Fruit fly (Drosophila melanogaster) whole organism, embryonic: ENCODE data around the gene CG14817.

Experiments used
- Aef1 ChIP-seq: fragments of 200-800 bp; sonication (Bioruptor generic); IDR thresholded peaks from 3 replicates; pipeline ENCODE4 v1.3.6; 2022; ENCODE audit warnings: missing biosample characterization, missing genetic modification characterization
- Bteb2 ChIP-seq: fragments of 200-800 bp; sonication (Bioruptor generic); optimal IDR thresholded peaks from 2 replicates; lab custom pipeline; 2016; ENCODE audit warnings: missing biosample characterization, missing genetic modification characterization
- CG10366 ChIP-seq: fragments of 200-800 bp; sonication (Bioruptor generic); IDR thresholded peaks from 2 replicates; pipeline ENCODE4 v1.3.6; 2022; ENCODE audit warnings: missing biosample characterization, missing genetic modification characterization
- CG12659 ChIP-seq: fragments of 200-800 bp; sonication (Bioruptor generic); optimal IDR thresholded peaks from 3 replicates; lab custom pipeline; 2017; ENCODE audit warnings: mild to moderate bottlenecking, missing biosample characterization, missing genetic modification reagents, missing genetic modification characterization
- CG12769 ChIP-seq: fragments of 200-800 bp; sonication (Bioruptor generic); optimal IDR thresholded peaks from 2 replicates; lab custom pipeline; 2019; ENCODE audit warnings: missing biosample characterization, mild to moderate bottlenecking, missing genetic modification characterization, moderate library complexity
- CG17829 ChIP-seq: fragments of 200-800 bp; optimal IDR thresholded peaks from 2 replicates; lab custom pipeline; 2019; ENCODE audit warnings: missing biosample characterization, mild to moderate bottlenecking, missing genetic modification characterization, moderate library complexity
- CG1832 ChIP-seq: fragments of 200-800 bp; sonication (Bioruptor generic); optimal IDR thresholded peaks from 2 replicates; lab custom pipeline; 2017; ENCODE audit warnings: missing biosample characterization, mild to moderate bottlenecking, missing genetic modification characterization, inconsistent platforms
- CG18599 ChIP-seq: fragments of 200-800 bp; sonication (Bioruptor generic); optimal IDR thresholded peaks from 3 replicates; lab custom pipeline; 2017; ENCODE audit warnings: missing biosample characterization, missing genetic modification characterization, mild to moderate bottlenecking, moderate library complexity, missing genetic modification reagents
- CG2116 ChIP-seq: fragments of 200-800 bp; sonication (Bioruptor generic); optimal IDR thresholded peaks from 3 replicates; lab custom pipeline; 2018; ENCODE audit warnings: missing biosample characterization, mild to moderate bottlenecking, missing genetic modification characterization
- CG2712 ChIP-seq: fragments of 200-800 bp; optimal IDR thresholded peaks from 3 replicates; lab custom pipeline; 2019; ENCODE audit warnings: missing biosample characterization, mild to moderate bottlenecking, missing genetic modification characterization, moderate library complexity
- CG2875 ChIP-seq: fragments of 200-800 bp; sonication (Bioruptor generic); optimal IDR thresholded peaks from 2 replicates; lab custom pipeline; 2017; ENCODE audit warnings: missing biosample characterization, mild to moderate bottlenecking, missing genetic modification characterization, missing genetic modification reagents
- CG3163 ChIP-seq: fragments of 200-800 bp; sonication (Bioruptor generic); optimal IDR thresholded peaks from 3 replicates; lab custom pipeline; 2016; ENCODE audit warnings: missing biosample characterization, missing genetic modification characterization
- CG32767 ChIP-seq: fragments of 200-800 bp; sonication (Bioruptor generic); IDR thresholded peaks from 2 replicates; pipeline ENCODE4 v1.3.6; 2022; ENCODE audit warnings: missing biosample characterization, missing genetic modification characterization
- CG34376 ChIP-seq: fragments of 200-800 bp; sonication (Bioruptor generic); optimal IDR thresholded peaks from 2 replicates; lab custom pipeline; 2018; ENCODE audit warnings: missing biosample characterization, mild to moderate bottlenecking, missing genetic modification characterization
- CG4360 ChIP-seq: fragments of 200-800 bp; sonication (Bioruptor generic); IDR thresholded peaks from 2 replicates; pipeline ENCODE4 v1.3.6; 2022; ENCODE audit warnings: missing biosample characterization, missing genetic modification characterization
- CG4617 ChIP-seq: fragments of 200-800 bp; sonication (Bioruptor generic); optimal IDR thresholded peaks from 3 replicates; lab custom pipeline; 2016; ENCODE audit warnings: missing biosample characterization, missing genetic modification characterization, borderline replicate concordance
- CG9609 ChIP-seq: fragments of 200-800 bp; sonication (Bioruptor generic); optimal IDR thresholded peaks from 3 replicates; lab custom pipeline; 2016; ENCODE audit warnings: missing biosample characterization, missing genetic modification characterization
- Dbx ChIP-seq: fragments of 200-800 bp; sonication (Bioruptor generic); IDR thresholded peaks from 3 replicates; pipeline ENCODE4 v1.3.6; 2022; ENCODE audit warnings: missing biosample characterization, missing genetic modification characterization
- Ets97D ChIP-seq: fragments of 200-800 bp; sonication (Bioruptor generic); optimal IDR thresholded peaks from 3 replicates; lab custom pipeline; 2016; ENCODE audit warnings: missing biosample characterization, missing genetic modification characterization
- HLH3B ChIP-seq: fragments of 200-800 bp; sonication (Bioruptor generic); IDR thresholded peaks from 2 replicates; pipeline ENCODE4 v1.3.6; 2022; ENCODE audit warnings: missing biosample characterization, missing genetic modification characterization
- HmgD ChIP-seq: fragments of 200-800 bp; sonication (Bioruptor generic); optimal IDR thresholded peaks from 3 replicates; lab custom pipeline; 2016; ENCODE audit warnings: missing biosample characterization, missing genetic modification characterization
- HmgZ ChIP-seq: fragments of 200-800 bp; sonication (Bioruptor generic); optimal IDR thresholded peaks from 2 replicates; lab custom pipeline; 2018; ENCODE audit warnings: missing biosample characterization, mild to moderate bottlenecking, missing genetic modification characterization
- Oaz ChIP-seq: fragments of 200-800 bp; sonication (Bioruptor generic); IDR thresholded peaks from 2 replicates; pipeline ENCODE4 v1.3.6; 2022; ENCODE audit warnings: missing biosample characterization, missing genetic modification characterization
- Ptx1 ChIP-seq: fragments of 200-800 bp; sonication (Bioruptor generic); IDR thresholded peaks from 2 replicates; pipeline ENCODE4 v1.3.6; 2022; ENCODE audit warnings: missing biosample characterization, missing genetic modification characterization
- Scr ChIP-seq: fragments of 200-800 bp; sonication (Bioruptor generic); IDR thresholded peaks from 2 replicates; pipeline ENCODE4 v1.3.6; 2022; ENCODE audit warnings: missing biosample characterization, missing genetic modification characterization; ENCODE audit not compliant: partially characterized antibody
- Sry-δ ChIP-seq: fragments of 200-800 bp; sonication (Bioruptor generic); optimal IDR thresholded peaks from 2 replicates; lab custom pipeline; 2016; ENCODE audit warnings: missing biosample characterization, missing genetic modification characterization
- Trl ChIP-seq, 3 experiments: fragments of >200 bp in 2 of 3; fragments of 200-800 bp in 1 of 3; sonication (Bioruptor generic) in 1 of 3; optimal IDR thresholded peaks; 2 replicates in 1 of 3; 3 replicates in 2 of 3; lab custom pipeline; 2016 to 2017; ENCODE audit warnings: missing biosample characterization in 1 of 3, missing genetic modification characterization in 1 of 3
- YL-1 ChIP-seq: fragments of 200-800 bp; sonication (Bioruptor generic); optimal IDR thresholded peaks from 3 replicates; lab custom pipeline; 2017; ENCODE audit warnings: missing biosample characterization, mild to moderate bottlenecking, missing genetic modification characterization
- al ChIP-seq: fragments of 200-800 bp; sonication (Bioruptor generic); IDR thresholded peaks from 2 replicates; pipeline ENCODE4 v1.3.6; 2022; ENCODE audit warnings: missing biosample characterization, missing genetic modification characterization
- ap ChIP-seq: fragments of 200-800 bp; sonication (Bioruptor generic); IDR thresholded peaks from 2 replicates; pipeline ENCODE4 v1.3.6; 2022; ENCODE audit warnings: missing biosample characterization, missing genetic modification characterization
- bsh ChIP-seq, 2 experiments: fragments of 200-800 bp; sonication (Bioruptor generic); optimal IDR thresholded peaks; 2 replicates each; lab custom pipeline; 2017 to 2018; ENCODE audit warnings: mild to moderate bottlenecking in 2 of 2, missing biosample characterization in 2 of 2, missing genetic modification characterization in 2 of 2, moderate library complexity in 1 of 2
- chinmo ChIP-seq: fragments of 200-800 bp; sonication (Bioruptor generic); IDR thresholded peaks from 4 replicates; pipeline ENCODE4 v1.3.6; 2022; ENCODE audit warnings: missing biosample characterization, missing genetic modification characterization; ENCODE audit not compliant: partially characterized antibody
- ci ChIP-seq: fragments of 200-800 bp; sonication (Bioruptor generic); IDR thresholded peaks from 3 replicates; pipeline ENCODE4 v1.3.6; 2022; ENCODE audit warnings: missing biosample characterization, missing genetic modification characterization
- crol ChIP-seq: fragments of 200-800 bp; sonication (Bioruptor generic); IDR thresholded peaks from 2 replicates; pipeline ENCODE4 v1.3.6; 2022; ENCODE audit warnings: missing biosample characterization, missing genetic modification characterization
- ewg ChIP-seq: fragments of 200-800 bp; sonication (Bioruptor generic); optimal IDR thresholded peaks from 3 replicates; lab custom pipeline; 2017; ENCODE audit warnings: mild to moderate bottlenecking, missing biosample characterization, missing genetic modification reagents, missing genetic modification characterization
- grn ChIP-seq: fragments of 200-800 bp; sonication (Bioruptor generic); optimal IDR thresholded peaks from 3 replicates; lab custom pipeline; 2017; ENCODE audit warnings: missing biosample characterization, missing genetic modification characterization
- insv ChIP-seq, 2 experiments: fragments of 200-800 bp; sonication (Bioruptor generic); optimal IDR thresholded peaks; 3 replicates each; lab custom pipeline; 2016 to 2018; ENCODE audit warnings: missing biosample characterization in 2 of 2, missing genetic modification characterization in 2 of 2
- klu ChIP-seq: fragments of 200-800 bp; sonication (Bioruptor generic); IDR thresholded peaks from 2 replicates; pipeline ENCODE4 v1.3.6; 2022; ENCODE audit warnings: missing biosample characterization, missing genetic modification characterization
- kni ChIP-seq: fragments of 200-800 bp; sonication (Bioruptor generic); optimal IDR thresholded peaks from 3 replicates; lab custom pipeline; 2017; ENCODE audit warnings: mild to moderate bottlenecking, missing biosample characterization, missing genetic modification reagents, missing genetic modification characterization
- nerfin-1 ChIP-seq: fragments of 200-800 bp; sonication (Bioruptor generic); optimal IDR thresholded peaks from 3 replicates; lab custom pipeline; 2019; ENCODE audit warnings: missing biosample characterization, mild to moderate bottlenecking, missing genetic modification characterization, moderate library complexity
- nom ChIP-seq: fragments of 200-800 bp; sonication (Bioruptor generic); optimal IDR thresholded peaks from 2 replicates; lab custom pipeline; 2017; ENCODE audit warnings: missing biosample characterization, missing genetic modification characterization, mild to moderate bottlenecking, moderate library complexity, missing genetic modification reagents
- pros ChIP-seq: fragments of 200-800 bp; sonication (Bioruptor generic); optimal IDR thresholded peaks from 3 replicates; lab custom pipeline; 2019; ENCODE audit warnings: missing biosample characterization, mild to moderate bottlenecking, missing genetic modification characterization, moderate library complexity
- pzg ChIP-seq: fragments of 200-800 bp; sonication (Bioruptor generic); optimal IDR thresholded peaks from 3 replicates; lab custom pipeline; 2018; ENCODE audit warnings: missing biosample characterization, mild to moderate bottlenecking, missing genetic modification characterization, moderate library complexity
- scrt ChIP-seq: fragments of 200-800 bp; sonication (Bioruptor generic); optimal IDR thresholded peaks from 2 replicates; lab custom pipeline; 2018; ENCODE audit warnings: missing biosample characterization, mild to moderate bottlenecking, missing genetic modification characterization, moderate library complexity
- stwl ChIP-seq: fragments of 200-800 bp; sonication (Bioruptor generic); optimal IDR thresholded peaks from 3 replicates; lab custom pipeline; 2018; ENCODE audit warnings: missing biosample characterization, mild to moderate bottlenecking, missing genetic modification characterization, moderate library complexity
- trem ChIP-seq: fragments of 200-800 bp; optimal IDR thresholded peaks from 3 replicates; lab custom pipeline; 2019; ENCODE audit warnings: missing biosample characterization, mild to moderate bottlenecking, missing genetic modification characterization, moderate library complexity
- unc-4 ChIP-seq: fragments of 200-800 bp; sonication (Bioruptor generic); IDR thresholded peaks from 2 replicates; pipeline ENCODE4 v1.3.6; 2022; ENCODE audit warnings: missing biosample characterization, missing genetic modification characterization; ENCODE audit not compliant: partially characterized antibody
- vvl ChIP-seq: fragments of 200-800 bp; sonication (Bioruptor generic); IDR thresholded peaks from 2 replicates; pipeline ENCODE4 v1.3.6; 2022; ENCODE audit warnings: missing biosample characterization, missing genetic modification characterization

CG14817 gene

DNA sequence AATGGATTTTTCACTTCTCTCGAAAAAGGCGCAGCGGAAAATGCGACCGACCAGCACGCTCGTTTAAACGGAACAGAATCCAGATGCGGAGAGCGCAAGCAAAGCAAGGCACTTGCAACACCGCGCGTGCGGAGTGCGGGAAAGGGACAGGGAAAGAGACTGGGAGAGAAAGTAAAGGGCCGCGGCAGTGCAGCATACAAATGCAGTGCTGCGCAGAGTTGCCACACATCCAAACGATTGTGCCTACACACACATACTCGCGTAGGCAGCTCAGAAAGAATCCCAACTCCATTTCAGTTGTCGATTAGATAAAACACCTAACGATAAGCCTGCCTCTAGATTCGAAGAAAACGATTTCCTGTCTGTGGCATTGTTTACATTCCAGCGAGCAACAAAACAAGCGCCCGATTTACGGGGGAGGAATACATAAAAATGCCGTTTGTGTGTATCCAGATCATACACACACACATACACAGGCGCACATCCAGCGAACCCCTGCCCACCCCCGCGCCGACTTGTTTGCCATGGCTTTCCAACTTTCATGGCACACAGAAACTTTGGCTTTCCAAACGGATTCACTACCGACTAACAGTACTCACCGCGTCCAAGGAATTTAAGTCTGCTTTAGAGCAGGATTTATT is 22.5 kb upstream of the CG14817 start:
- TF ChIP-seq nom (GFP tag; lab: Kevin White, UChicago) (peak; percentile 43), bsh (GFP tag; optimal IDR thresholded peaks at IDR 0.05; lab: Kevin White, UChicago) (peak in 1 of 2 experiments; percentile 5), kni (GFP tag; lab: Kevin White, UChicago) (peak; percentile 97), HmgD (peak; percentile 1), klu (GFP tag; lab: Robert Waterston, UW) (peak; percentile 46; the same call in 1 of the 2 replicates), CG17829 (tag; lab: Kevin White, UChicago) (peak; percentile 37), unc-4 (GFP tag; lab: Robert Waterston, UW) (peak; percentile 40; the same call in 1 of the 2 replicates), grn (GFP tag; lab: Kevin White, UChicago) (peak; percentile 86), CG18599 (GFP tag; lab: Kevin White, UChicago) (peak; percentile 2), al (GFP tag; lab: Robert Waterston, UW) (no peak), Oaz (GFP tag; lab: Robert Waterston, UW) (no peak), trem (tag; lab: Kevin White, UChicago) (peak; percentile 13), HmgZ (peak; percentile 19), CG1832 (peak; percentile 30), Bteb2 (no peak), YL-1 (GFP tag; lab: Kevin White, UChicago) (peak; percentile 43), CG2875 (GFP tag; lab: Kevin White, UChicago) (no peak), Ets97D (no peak), Scr (GFP tag; lab: Robert Waterston, UW) (0 out of 2 replicates have a peak, but pooled peaks have one; percentile 21), vvl (GFP tag; lab: Robert Waterston, UW) (peak; percentile 17; the same call in 1 of the 2 replicates), CG9609 (GFP tag; lab: Kevin White, UChicago) (no peak), CG2712 (tag; lab: Kevin White, UChicago) (no peak), CG2116 (peak; percentile 9), CG4617 (GFP tag; lab: Kevin White, UChicago) (peak; percentile 36), pzg (GFP tag; lab: Kevin White, UChicago) (peak; percentile 16), CG3163 (GFP tag; lab: Kevin White, UChicago) (peak; percentile 9), crol (GFP tag; lab: Robert Waterston, UW) (peak; percentile 87), pros (GFP tag; lab: Kevin White, UChicago) (peak; percentile 88), CG34376 (peak; percentile 16), Ptx1 (peak; percentile 23; the same call in 1 of the 2 replicates), CG10366 (GFP tag; lab: Robert Waterston, UW) (no peak), nerfin-1 (peak; percentile 89), ci (GFP tag; lab: Robert Waterston, UW) (peak; percentile 53; the same call in 2 of the 3 replicates), CG4360 (peak; percentile 42; the same call in 1 of the 2 replicates), HLH3B (no peak), scrt (GFP tag; lab: Kevin White, UChicago) (peak; percentile 32), ap (GFP tag; lab: Robert Waterston, UW) (no peak), Sry-δ (GFP tag; lab: Kevin White, UChicago) (no peak), Aef1 (GFP tag; lab: Robert Waterston, UW) (no peak), ewg (GFP tag; lab: Kevin White, UChicago) (peak; percentile 59), chinmo (GFP tag; lab: Robert Waterston, UW) (0 out of 4 replicates have a peak, but pooled peaks have one; percentile 60), Dbx (GFP tag; lab: Robert Waterston, UW) (no peak), Trl (optimal IDR thresholded peaks at IDR 0.05; lab: Kevin White, UChicago) (peak; percentile 9 to 53), Trl (GFP tag; optimal IDR thresholded peaks at IDR 0.05; lab: Kevin White, UChicago) (no peak), stwl (tag; lab: Kevin White, UChicago) (peak; percentile 10), insv (GFP tag; optimal IDR thresholded peaks at IDR 0.05; lab: Kevin White, UChicago) (peak in 1 of 2 experiments; percentile 22), CG32767 (GFP tag; lab: Robert Waterston, UW) (peak; percentile 94), CG12659 (no peak), CG12769 (peak; percentile 81)
